Fruit fly (Drosophila melanogaster) whole organism, adult: Measurements from ENCODE around the gene MnM.

Experiments
- CG11617 ChIP-seq: fragments of 200-800 bp; sonication (Bioruptor generic); optimal IDR thresholded peaks from 2 replicates; lab custom pipeline; 2017; ENCODE audit warnings: mild to moderate bottlenecking, missing biosample characterization, missing genetic modification reagents, missing genetic modification characterization
- CG12768 ChIP-seq: fragments of 200-800 bp; sonication (Bioruptor generic); optimal IDR thresholded peaks from 2 replicates; lab custom pipeline; 2017; ENCODE audit warnings: missing biosample characterization, missing genetic modification characterization, mild to moderate bottlenecking, moderate library complexity, missing genetic modification reagents
- CG14711 ChIP-seq: fragments of 200-800 bp; sonication (Bioruptor generic); optimal IDR thresholded peaks from 2 replicates; lab custom pipeline; 2018; ENCODE audit warnings: missing biosample characterization, mild to moderate bottlenecking, missing genetic modification characterization, moderate library complexity
- CG1620 ChIP-seq: fragments of 200-800 bp; sonication (Bioruptor generic); optimal IDR thresholded peaks from 2 replicates; lab custom pipeline; 2016; ENCODE audit warnings: missing biosample characterization, missing genetic modification characterization
- CG33017 ChIP-seq: fragments of 200-800 bp; sonication (Bioruptor generic); optimal IDR thresholded peaks from 2 replicates; lab custom pipeline; 2018; ENCODE audit warnings: missing biosample characterization, mild to moderate bottlenecking, missing genetic modification characterization, moderate library complexity
- CG5204 ChIP-seq: fragments of 200-800 bp; sonication (Bioruptor generic); optimal IDR thresholded peaks from 2 replicates; lab custom pipeline; 2016; ENCODE audit warnings: missing biosample characterization, missing genetic modification characterization
- CG7045 ChIP-seq: fragments of 200-800 bp; sonication (Bioruptor generic); optimal IDR thresholded peaks from 2 replicates; lab custom pipeline; 2017; ENCODE audit warnings: missing biosample characterization, mild to moderate bottlenecking, missing genetic modification characterization
- CG7101 ChIP-seq: fragments of 200-800 bp; sonication (Bioruptor generic); optimal IDR thresholded peaks from 2 replicates; lab custom pipeline; 2018; ENCODE audit warnings: missing biosample characterization, mild to moderate bottlenecking, missing genetic modification characterization, moderate library complexity
- Clk ChIP-seq: fragments of 200-800 bp; sonication (Bioruptor generic); optimal IDR thresholded peaks from 2 replicates; lab custom pipeline; 2017; ENCODE audit warnings: missing biosample characterization, missing genetic modification characterization
- Crg-1 ChIP-seq: fragments of 200-800 bp; sonication (Bioruptor generic); optimal IDR thresholded peaks from 2 replicates; lab custom pipeline; 2016; ENCODE audit warnings: missing biosample characterization, missing genetic modification characterization
- Hr96 ChIP-seq: fragments of 200-800 bp; sonication (Bioruptor generic); optimal IDR thresholded peaks from 2 replicates; lab custom pipeline; 2016; ENCODE audit warnings: missing biosample characterization, missing genetic modification characterization
- Mnt ChIP-seq: fragments of 200-800 bp; sonication (Bioruptor generic); optimal IDR thresholded peaks from 2 replicates; lab custom pipeline; 2016; ENCODE audit warnings: missing biosample characterization, mild to moderate bottlenecking, missing genetic modification characterization
- bab1 ChIP-seq: fragments of 200-800 bp; sonication (Bioruptor generic); optimal IDR thresholded peaks from 3 replicates; lab custom pipeline; 2019; ENCODE audit warnings: missing biosample characterization, mild to moderate bottlenecking, missing genetic modification characterization, moderate library complexity
- cic ChIP-seq: fragments of 200-800 bp; sonication (Bioruptor generic); optimal IDR thresholded peaks from 2 replicates; lab custom pipeline; 2017; ENCODE audit warnings: missing biosample characterization, mild to moderate bottlenecking, missing genetic modification characterization, moderate library complexity
- cnc ChIP-seq, 2 experiments: fragments of >200 bp; optimal IDR thresholded peaks; 2 replicates each; lab custom pipeline; 2017
- kay ChIP-seq: fragments of 200-800 bp; sonication (Bioruptor generic); peaks from one replicate; lab custom pipeline; 2016; ENCODE audit warnings: missing biosample characterization, missing genetic modification characterization, borderline replicate concordance
- ovo ChIP-seq: fragments of 200-800 bp; sonication (Bioruptor generic); optimal IDR thresholded peaks from 2 replicates; lab custom pipeline; 2016; ENCODE audit warnings: missing biosample characterization, missing genetic modification characterization
- pad ChIP-seq: fragments of 200-800 bp; sonication (Bioruptor generic); optimal IDR thresholded peaks from 3 replicates; lab custom pipeline; 2017; ENCODE audit warnings: missing biosample characterization, missing genetic modification characterization, mild to moderate bottlenecking, moderate library complexity, missing genetic modification reagents
- tj ChIP-seq: fragments of 200-800 bp; sonication (Bioruptor generic); optimal IDR thresholded peaks from 3 replicates; lab custom pipeline; 2017; ENCODE audit warnings: missing biosample characterization, mild to moderate bottlenecking, missing genetic modification characterization, moderate library complexity
- toe ChIP-seq: fragments of 200-800 bp; sonication (Bioruptor generic); optimal IDR thresholded peaks from 2 replicates; lab custom pipeline; 2016; ENCODE audit warnings: missing biosample characterization, missing genetic modification characterization

Gene MnM

DNA sequence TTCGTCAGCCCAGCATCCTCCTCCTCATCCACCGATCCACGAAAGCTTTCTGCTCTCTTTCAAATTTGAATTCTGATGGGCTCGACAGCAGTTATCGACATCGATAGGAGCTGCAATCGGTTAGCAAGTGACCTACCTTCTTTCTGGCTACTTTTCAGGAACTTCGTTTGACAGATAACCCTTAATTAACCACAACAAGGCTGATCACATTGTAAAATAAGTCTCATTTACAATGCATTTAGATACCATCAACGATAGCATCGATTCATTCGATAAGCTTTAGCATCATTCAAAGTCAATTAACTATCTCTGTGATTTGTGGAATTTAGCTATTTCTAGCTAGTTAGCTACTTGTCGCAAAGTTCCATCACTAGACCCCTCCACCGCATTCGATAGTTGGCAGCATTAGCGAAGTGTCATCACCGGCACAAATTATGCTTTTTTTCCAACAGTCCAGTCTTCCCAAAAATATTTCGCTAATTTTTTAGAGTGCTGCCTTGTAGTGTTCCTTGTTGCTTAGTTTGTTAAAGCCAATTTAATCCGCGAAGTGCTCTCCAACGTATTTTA is at the start of gene MnM, which contains the start of gene Girdin:
Gene MnM (minus strand): TSS at position 51 of the 567 bp plus-strand sequence.
Gene Girdin (plus strand): TSS at position 401 of the 567 bp plus-strand sequence.
- peak; percentile 62 for TF ChIP-seq pad (GFP tag; lab: Kevin White, UChicago)
- peak; percentile 62 for TF ChIP-seq CG5204 (GFP tag; lab: Kevin White, UChicago)
- peak; percentile 75 for TF ChIP-seq Hr96
- TF ChIP-seq CG14711 = peak; percentile 14
- TF ChIP-seq Clk = peak; percentile 9
- peak; percentile 43 for TF ChIP-seq CG7101
- no peak for TF ChIP-seq cnc (optimal IDR thresholded peaks at IDR 0.05; lab: Kevin White, UChicago)
- no peak for TF ChIP-seq kay
- TF ChIP-seq cic (GFP tag; lab: Kevin White, UChicago) = no peak
- TF ChIP-seq Crg-1 (GFP tag; lab: Kevin White, UChicago) = peak; percentile 54
- TF ChIP-seq tj (GFP tag; lab: Kevin White, UChicago) = peak; percentile 31
- peak; percentile 66 for TF ChIP-seq CG11617
- peak; percentile 67 for TF ChIP-seq toe (GFP tag; lab: Kevin White, UChicago)
- no peak for TF ChIP-seq ovo
- peak; percentile 0 for TF ChIP-seq CG12768 (GFP tag; lab: Kevin White, UChicago)
- TF ChIP-seq CG7045 (GFP tag; lab: Kevin White, UChicago) = peak; percentile 39
- TF ChIP-seq bab1 = peak; percentile 23
- peak; percentile 58 for TF ChIP-seq Mnt (GFP tag; lab: Kevin White, UChicago)
- no peak for TF ChIP-seq CG33017 (tag; lab: Kevin White, UChicago)
- peak; percentile 73 for TF ChIP-seq CG1620 (GFP tag; lab: Kevin White, UChicago)

DNA sequence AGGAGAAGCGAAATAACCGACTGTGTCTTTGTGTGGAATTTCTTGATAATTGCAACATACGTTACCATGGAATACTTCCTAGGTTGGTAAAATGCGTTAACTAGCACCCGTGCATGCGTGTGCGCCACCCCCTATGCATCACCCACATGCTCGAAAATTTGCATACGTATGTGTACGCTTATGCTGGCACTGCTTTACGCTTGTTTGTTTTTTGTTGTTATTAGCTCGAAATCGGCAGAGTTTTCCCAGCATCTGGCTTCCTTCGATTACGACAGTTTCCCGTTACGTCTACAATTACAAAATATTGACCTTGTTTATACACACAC is 48.0 kb upstream of the MnM start:
- TF ChIP-seq tj (GFP tag; lab: Kevin White, UChicago) = peak; percentile 32
- TF ChIP-seq Crg-1 (GFP tag; lab: Kevin White, UChicago) = no peak

DNA sequence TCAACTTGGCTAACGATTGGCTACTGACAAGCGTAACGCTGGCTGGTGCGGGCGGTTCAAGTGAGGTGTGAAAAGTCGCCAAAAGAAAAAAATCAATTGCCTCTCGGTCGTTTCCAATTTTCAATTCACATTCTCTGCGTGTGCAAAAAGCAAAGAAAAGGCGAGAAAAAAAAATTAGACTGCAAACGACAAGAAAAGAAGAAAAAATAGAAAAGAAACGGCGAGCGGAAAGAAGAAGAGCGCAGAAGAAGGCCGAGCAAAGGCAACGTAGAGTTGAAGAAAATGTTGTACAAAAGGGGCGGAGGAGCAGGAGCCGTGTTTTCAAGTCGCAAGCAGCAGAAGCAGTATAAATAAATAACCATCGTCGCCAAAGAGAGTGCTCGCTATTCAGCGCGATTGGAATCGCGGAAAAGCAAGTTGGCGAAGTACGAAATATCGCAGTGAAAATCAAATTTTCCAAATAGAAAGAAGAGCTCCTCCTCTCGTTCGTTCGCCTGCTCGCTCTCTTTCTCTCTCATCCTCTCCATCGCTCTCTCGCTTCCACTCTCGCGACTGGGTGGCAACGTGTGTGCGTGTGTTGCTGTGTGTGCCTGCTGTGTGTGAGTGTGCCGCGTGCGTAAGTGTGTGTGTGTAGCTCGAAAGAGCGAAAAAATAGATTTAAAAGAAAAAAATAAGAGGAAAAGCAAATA is 47.5 kb upstream of the MnM start:
- TF ChIP-seq CG14711 (no peak), tj (GFP tag; lab: Kevin White, UChicago) (no peak), CG1620 (GFP tag; lab: Kevin White, UChicago) (no peak), pad (GFP tag; lab: Kevin White, UChicago) (peak; percentile 26), Mnt (GFP tag; lab: Kevin White, UChicago) (peak; percentile 72), toe (GFP tag; lab: Kevin White, UChicago) (no peak), cic (GFP tag; lab: Kevin White, UChicago) (peak; percentile 72), CG12768 (GFP tag; lab: Kevin White, UChicago) (peak; percentile 67), Crg-1 (GFP tag; lab: Kevin White, UChicago) (peak; percentile 13), CG7045 (GFP tag; lab: Kevin White, UChicago) (peak; percentile 32), CG33017 (tag; lab: Kevin White, UChicago) (peak; percentile 44), CG11617 (peak; percentile 49), CG7101 (peak; percentile 25), cnc (optimal IDR thresholded peaks at IDR 0.05; lab: Kevin White, UChicago) (no peak)

DNA sequence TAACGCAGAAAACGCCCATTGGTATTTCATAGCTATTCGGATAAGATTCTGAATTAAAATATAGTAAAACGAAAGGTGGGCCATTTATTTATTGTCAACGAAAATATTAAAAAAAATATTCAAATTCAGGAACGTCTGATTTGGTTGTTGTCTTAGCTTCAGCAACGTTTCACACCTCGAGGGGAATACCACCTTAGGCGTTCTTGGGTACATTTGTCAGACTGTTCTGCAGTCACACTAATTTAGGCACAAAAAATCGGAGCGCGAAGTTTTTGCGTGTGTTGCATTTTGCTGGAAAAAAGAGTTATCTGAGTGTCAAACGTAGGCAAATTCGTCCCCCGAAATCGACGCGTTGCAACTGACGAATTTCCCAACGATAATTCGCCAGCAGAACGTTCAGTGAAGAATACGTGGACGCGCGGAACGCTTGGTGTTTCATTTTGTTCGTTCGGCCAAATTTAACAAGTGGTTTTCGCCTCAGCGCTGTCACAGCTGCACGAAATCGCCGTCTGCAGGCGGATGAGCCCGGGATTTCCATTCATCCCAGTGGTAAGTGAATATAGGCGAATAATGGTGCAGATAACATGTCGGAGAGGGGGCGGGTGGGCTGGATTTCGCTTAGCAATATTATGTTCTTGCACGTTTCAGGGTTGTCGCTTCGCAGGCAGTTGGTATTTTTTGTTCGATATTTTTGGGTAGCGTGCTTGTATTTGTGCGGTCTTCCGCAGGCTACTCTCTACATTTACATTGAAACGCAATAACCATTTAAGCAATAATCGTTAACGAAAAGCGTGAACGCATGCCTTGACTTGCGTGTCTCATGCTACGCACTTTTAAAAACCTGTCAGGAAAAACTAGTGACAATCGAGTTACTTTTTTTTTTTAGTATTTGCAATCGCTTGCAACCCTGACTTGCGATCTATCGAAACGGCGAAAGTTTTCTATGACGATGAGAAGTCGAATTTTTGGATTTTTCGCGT is 46.6 kb upstream of the MnM start, which contains the start of gene Larp4B:
Gene Larp4B (plus strand): TSS at position 99 of the 980 bp plus-strand sequence.
- TF ChIP-seq toe (GFP tag; lab: Kevin White, UChicago) (no peak), kay (no peak), CG14711 (peak; percentile 95), cic (GFP tag; lab: Kevin White, UChicago) (no peak), bab1 (peak; percentile 39), pad (GFP tag; lab: Kevin White, UChicago) (peak; percentile 24), CG7045 (GFP tag; lab: Kevin White, UChicago) (peak; percentile 25), CG7101 (peak; percentile 1), Clk (no peak), Mnt (GFP tag; lab: Kevin White, UChicago) (peak; percentile 26), CG11617 (peak; percentile 10), CG1620 (GFP tag; lab: Kevin White, UChicago) (peak; percentile 31), cnc (optimal IDR thresholded peaks at IDR 0.05; lab: Kevin White, UChicago) (peak in 1 of 2 experiments; percentile 0), CG12768 (GFP tag; lab: Kevin White, UChicago) (no peak), CG5204 (GFP tag; lab: Kevin White, UChicago) (no peak), tj (GFP tag; lab: Kevin White, UChicago) (peak; percentile 82), ovo (no peak), Crg-1 (GFP tag; lab: Kevin White, UChicago) (no peak), Hr96 (no peak), CG33017 (tag; lab: Kevin White, UChicago) (no peak)

DNA sequence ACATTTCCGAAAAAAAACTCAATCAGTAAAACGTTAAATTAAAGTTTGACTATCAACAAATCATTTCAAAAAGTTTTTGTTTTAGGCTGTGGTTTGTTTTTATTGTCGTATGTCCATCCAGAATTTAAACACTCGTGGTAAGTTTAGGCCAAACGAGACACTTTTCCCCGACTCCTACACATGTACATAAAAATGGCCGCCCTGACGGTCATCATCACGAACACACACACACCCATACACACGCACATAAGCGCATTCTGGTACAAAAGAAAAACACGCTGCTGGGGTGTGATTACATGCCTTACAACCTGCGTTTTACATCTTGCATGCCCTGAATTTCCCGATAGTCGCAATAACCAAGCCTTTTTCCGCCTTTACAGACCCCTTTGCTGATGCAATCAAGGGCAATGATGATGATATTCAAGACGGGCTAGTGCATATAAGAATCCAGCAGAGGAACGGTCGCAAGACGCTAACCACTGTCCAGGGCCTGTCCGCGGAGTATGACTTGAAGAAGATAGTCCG is 45.1 kb upstream of the MnM start:
- TF ChIP-seq kay (no peak), tj (GFP tag; lab: Kevin White, UChicago) (no peak), CG14711 (no peak), Crg-1 (GFP tag; lab: Kevin White, UChicago) (no peak), bab1 (no peak), cic (GFP tag; lab: Kevin White, UChicago) (no peak), CG1620 (GFP tag; lab: Kevin White, UChicago) (no peak), pad (GFP tag; lab: Kevin White, UChicago) (no peak), Clk (no peak), CG33017 (tag; lab: Kevin White, UChicago) (no peak), Hr96 (no peak), CG12768 (GFP tag; lab: Kevin White, UChicago) (no peak), cnc (optimal IDR thresholded peaks at IDR 0.05; lab: Kevin White, UChicago) (no peak), toe (GFP tag; lab: Kevin White, UChicago) (no peak), CG11617 (no peak), CG5204 (GFP tag; lab: Kevin White, UChicago) (no peak), Mnt (GFP tag; lab: Kevin White, UChicago) (no peak), CG7101 (no peak)
